Fruit fly (Drosophila melanogaster): ENCODE measurements around the gene Usp30.

DNA sequence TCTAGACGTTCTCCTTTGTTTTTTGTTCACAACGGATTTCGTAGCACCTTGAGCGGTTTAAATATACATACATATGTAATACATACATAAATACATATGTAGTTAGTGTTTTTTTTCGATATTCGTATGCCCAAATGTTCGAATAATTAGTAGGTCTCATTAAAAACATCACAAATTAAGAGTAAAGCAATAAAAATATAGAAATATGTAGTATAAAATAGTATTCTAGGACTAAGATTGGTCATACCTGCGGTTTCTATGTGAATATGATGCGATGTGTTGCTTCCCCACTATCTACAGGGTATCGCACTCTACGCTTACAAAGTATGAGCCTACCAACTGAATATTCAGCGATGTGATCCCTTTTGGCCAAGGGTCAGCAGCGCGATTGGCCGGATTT is 25.9 kb upstream of the Usp30 start, which contains the start of gene CG4020:
- TF ChIP-seq br (GFP tag; optimal IDR thresholded peaks at IDR 0.05) (no peak), Myc (optimal IDR thresholded peaks at IDR 0.05) (no peak), CG32264 (GFP tag; optimal IDR thresholded peaks at IDR 0.05) (no peak), fru (GFP tag; optimal IDR thresholded peaks at IDR 0.05) (no peak), Abd-B (GFP tag; optimal IDR thresholded peaks at IDR 0.05) (no peak), psq (GFP tag; optimal IDR thresholded peaks at IDR 0.05) (no peak), HLH106 (tag; optimal IDR thresholded peaks at IDR 0.05) (no peak), Hr78 (GFP tag; optimal IDR thresholded peaks at IDR 0.05) (no peak), usp (GFP tag; optimal IDR thresholded peaks at IDR 0.05) (no peak), Dfd (GFP tag; optimal IDR thresholded peaks at IDR 0.05) (no peak)
